Fruit fly (Drosophila melanogaster) whole organism, embryonic: ENCODE measurements around the gene CG33702.

ENCODE experiments used
- B-H1 ChIP-seq: fragments of 200-800 bp; sonication (Bioruptor generic); IDR thresholded peaks from 3 replicates; pipeline ENCODE4 v1.3.6; 2022; ENCODE audit warnings: missing biosample characterization, missing genetic modification characterization
- CG1792 ChIP-seq: fragments of 200-800 bp; sonication (Bioruptor generic); optimal IDR thresholded peaks from 2 replicates; lab custom pipeline; 2016; ENCODE audit warnings: missing biosample characterization, missing genetic modification characterization
- CG32532 ChIP-seq: fragments of 200-800 bp; sonication (Bioruptor generic); IDR thresholded peaks from 2 replicates; pipeline ENCODE4 v1.3.6; 2022; ENCODE audit warnings: missing biosample characterization, missing genetic modification characterization
- CG8359 ChIP-seq: fragments of 200-800 bp; sonication (Bioruptor generic); optimal IDR thresholded peaks from 2 replicates; lab custom pipeline; 2017; ENCODE audit warnings: missing biosample characterization, mild to moderate bottlenecking, missing genetic modification characterization, borderline replicate concordance
- Dref ChIP-seq: fragments of 200-800 bp; sonication (Bioruptor generic); IDR thresholded peaks from 2 replicates; pipeline ENCODE4 v1.3.6; 2022; ENCODE audit warnings: missing biosample characterization, missing genetic modification characterization
- Lim3 ChIP-seq: fragments of 200-800 bp; sonication (Bioruptor generic); IDR thresholded peaks from 2 replicates; pipeline ENCODE4 v1.3.6; 2022; ENCODE audit warnings: missing biosample characterization, missing genetic modification characterization
- pb ChIP-seq: fragments of 200-800 bp; sonication (Bioruptor generic); optimal IDR thresholded peaks from 3 replicates; lab custom pipeline; 2016; ENCODE audit warnings: missing biosample characterization, missing genetic modification characterization
- slp2 ChIP-seq: fragments of 200-800 bp; sonication (Bioruptor generic); optimal IDR thresholded peaks from 2 replicates; lab custom pipeline; 2016; ENCODE audit warnings: missing biosample characterization, missing genetic modification characterization
- sob ChIP-seq: fragments of 200-800 bp; sonication (Bioruptor generic); IDR thresholded peaks from 2 replicates; pipeline ENCODE4 v1.3.6; 2022; ENCODE audit warnings: missing biosample characterization, missing genetic modification characterization

DNA sequence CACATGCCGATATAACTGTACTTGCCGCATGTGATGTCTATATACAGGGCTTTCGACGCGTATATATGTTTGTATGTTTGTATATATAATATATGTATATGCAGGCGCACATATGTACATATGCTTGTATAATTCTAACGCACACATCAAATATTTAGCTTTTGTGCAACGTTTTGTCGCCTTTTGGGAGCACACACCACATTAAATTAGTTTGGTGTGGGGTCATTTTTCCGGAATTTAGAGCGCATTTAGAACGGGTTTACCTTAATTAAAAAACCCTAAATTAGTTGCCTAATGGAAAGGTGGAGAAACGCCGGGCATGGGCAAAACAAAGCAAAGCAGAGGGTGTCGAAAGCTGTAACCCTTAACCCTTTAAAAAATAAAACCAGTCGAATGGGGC is 45.9 kb downstream of the CG33702 start:
- TF ChIP-seq Lim3 (GFP tag; lab: Robert Waterston, UW), result no peak
- TF ChIP-seq CG32532 (GFP tag; lab: Robert Waterston, UW), result no peak
- TF ChIP-seq pb (GFP tag; lab: Kevin White, UChicago), result no peak
- no peak for TF ChIP-seq B-H1 (GFP tag; lab: Robert Waterston, UW)
- TF ChIP-seq sob (GFP tag; lab: Robert Waterston, UW), result no peak
- TF ChIP-seq CG8359, result no peak
- no peak for TF ChIP-seq slp2
- TF ChIP-seq CG1792 (GFP tag; lab: Kevin White, UChicago), result no peak
- no peak for TF ChIP-seq Dref
